Worm (Caenorhabditis elegans) whole organism, young adult: ENCODE results near the gene Y38C1AA.12.

ENCODE experiments used
- C06A6.2 ChIP-seq: fragments of 200-800 bp; sonication (Bioruptor generic); conservative IDR thresholded peaks from 2 replicates; pipeline ENCODE4 v1.3.6; 2022; ENCODE audit warnings: missing genetic modification characterization, missing compliant biosample characterization
- D2030.7 ChIP-seq: fragments of 200-800 bp; sonication (Bioruptor generic); IDR thresholded peaks from 2 replicates; pipeline ENCODE4 v1.3.6; 2022; ENCODE audit warnings: missing genetic modification reagents, missing genetic modification characterization, missing compliant biosample characterization
- F10E7.11 ChIP-seq: sonication (generic microtip); optimal IDR thresholded peaks from 2 replicates; lab custom pipeline; 2017; ENCODE audit warnings: mild to moderate bottlenecking, missing genetic modification characterization, moderate library complexity, missing compliant biosample characterization
- F22D6.2 ChIP-seq: sonication (generic microtip); optimal IDR thresholded peaks from 2 replicates; lab custom pipeline; 2016; ENCODE audit warnings: mild to moderate bottlenecking, missing genetic modification characterization, missing compliant biosample characterization
- F23B12.7 ChIP-seq: sonication (generic microtip); optimal IDR thresholded peaks from 2 replicates; lab custom pipeline; 2017; ENCODE audit warnings: missing genetic modification characterization, mild to moderate bottlenecking, missing compliant biosample characterization, antibody characterized with exemption, moderate library complexity; ENCODE audit not compliant: insufficient read depth
- F57A8.1 ChIP-seq: fragments of 200-800 bp; sonication (Bioruptor generic); optimal IDR thresholded peaks from 2 replicates; lab custom pipeline; 2018; ENCODE audit warnings: mild to moderate bottlenecking, missing genetic modification characterization, moderate library complexity, missing compliant biosample characterization
- K11D2.4 ChIP-seq: fragments of 200-800 bp; sonication (Bioruptor generic); IDR thresholded peaks from 2 replicates; pipeline ENCODE4 v1.3.6; 2022; ENCODE audit warnings: missing genetic modification reagents, missing genetic modification characterization, missing compliant biosample characterization
- K12H6.12 ChIP-seq: fragments of 200-800 bp; sonication (Bioruptor generic); optimal IDR thresholded peaks from 2 replicates; lab custom pipeline; 2018; ENCODE audit warnings: mild to moderate bottlenecking, missing genetic modification characterization, missing compliant biosample characterization
- Y95B8A.8 ChIP-seq: fragments of 200-800 bp; sonication (Bioruptor generic); IDR thresholded peaks from 2 replicates; pipeline ENCODE4 v1.3.6; 2022; ENCODE audit warnings: missing genetic modification reagents, missing genetic modification characterization, missing compliant biosample characterization
- atf-7 ChIP-seq: sonication (generic microtip); optimal IDR thresholded peaks from 2 replicates; lab custom pipeline; 2017; ENCODE audit warnings: mild to moderate bottlenecking, missing genetic modification characterization, missing compliant biosample characterization
- attf-3 ChIP-seq: fragments of 200-800 bp; sonication (Bioruptor generic); conservative IDR thresholded peaks from 2 replicates; pipeline ENCODE4 v1.3.6; 2022; ENCODE audit warnings: missing genetic modification reagents, missing genetic modification characterization, missing compliant biosample characterization
- attf-6 ChIP-seq: fragments of 200-800 bp; sonication (Bioruptor generic); IDR thresholded peaks from 2 replicates; pipeline ENCODE4 v1.3.6; 2022; ENCODE audit warnings: missing genetic modification reagents, missing genetic modification characterization, missing compliant biosample characterization
- bed-1 ChIP-seq: fragments of 200-800 bp; sonication (Bioruptor generic); IDR thresholded peaks from 2 replicates; pipeline ENCODE4 v1.3.6; 2022; ENCODE audit warnings: missing genetic modification reagents, missing genetic modification characterization, missing compliant biosample characterization
- cebp-2 ChIP-seq: fragments of 200-800 bp; sonication (Bioruptor generic); IDR thresholded peaks from 2 replicates; pipeline ENCODE4 v1.3.6; 2022; ENCODE audit warnings: missing genetic modification characterization, missing compliant biosample characterization
- ceh-91 ChIP-seq: fragments of 200-800 bp; sonication (Bioruptor generic); IDR thresholded peaks from 2 replicates; pipeline ENCODE4 v1.3.6; 2022; ENCODE audit warnings: missing genetic modification reagents, missing genetic modification characterization, missing compliant biosample characterization
- dox-1 ChIP-seq: fragments of 200-800 bp; sonication (Bioruptor generic); IDR thresholded peaks from 2 replicates; pipeline ENCODE4 v1.3.6; 2022; ENCODE audit warnings: missing genetic modification reagents, missing genetic modification characterization, missing compliant biosample characterization
- dpl-1 ChIP-seq: fragments of 150-350 bp; optimal IDR thresholded peaks from 2 replicates; lab custom pipeline; 2014; ENCODE audit warnings: missing biosample characterization, missing genetic modification reagents, missing genetic modification characterization
- ekl-4 ChIP-seq: fragments of 200-800 bp; sonication (Bioruptor generic); IDR thresholded peaks from 2 replicates; pipeline ENCODE4 v1.3.6; 2022; ENCODE audit warnings: missing genetic modification reagents, missing genetic modification characterization, missing compliant biosample characterization
- hlh-12 ChIP-seq: sonication (generic microtip); optimal IDR thresholded peaks from 2 replicates; lab custom pipeline; 2016; ENCODE audit warnings: missing genetic modification characterization, missing compliant biosample characterization
- hmg-1.2 ChIP-seq: fragments of 200-800 bp; sonication (Bioruptor generic); IDR thresholded peaks from 2 replicates; pipeline ENCODE4 v1.3.6; 2022; ENCODE audit warnings: missing genetic modification reagents, missing genetic modification characterization, missing compliant biosample characterization
- hrde-1 ChIP-seq: sonication (generic microtip); optimal IDR thresholded peaks from 2 replicates; lab custom pipeline; 2016; ENCODE audit warnings: missing genetic modification characterization, mild to moderate bottlenecking, missing compliant biosample characterization, moderate library complexity, missing genotype, missing genetic modification reagents, borderline replicate concordance
- hsf-1 ChIP-seq: fragments of 200-800 bp; sonication (Bioruptor generic); IDR thresholded peaks from 2 replicates; pipeline ENCODE4 v1.3.6; 2022; ENCODE audit warnings: missing genetic modification reagents, missing genetic modification characterization, missing compliant biosample characterization
- lin-35 ChIP-seq, 3 experiments: fragments of 150-350 bp in 2 of 3; sonication (generic microtip) in 1 of 3; optimal IDR thresholded peaks; 2 replicates each; lab custom pipeline; 2014 to 2018; ENCODE audit warnings: missing biosample characterization in 3 of 3, missing genetic modification characterization in 3 of 3, missing genetic modification reagents in 3 of 3
- lin-54 ChIP-seq: fragments of 200-800 bp; sonication (Bioruptor generic); optimal IDR thresholded peaks from 2 replicates; lab custom pipeline; 2018; ENCODE audit warnings: mild to moderate bottlenecking, missing genetic modification characterization, missing compliant biosample characterization
- lsl-1 ChIP-seq: fragments of 200-800 bp; sonication (Bioruptor generic); optimal IDR thresholded peaks from 2 replicates; lab custom pipeline; 2018; ENCODE audit warnings: mild to moderate bottlenecking, missing genetic modification characterization, moderate library complexity, missing compliant biosample characterization
- madf-10 ChIP-seq: sonication (generic microtip); optimal IDR thresholded peaks from 2 replicates; lab custom pipeline; 2016; ENCODE audit warnings: mild to moderate bottlenecking, missing genetic modification characterization, missing compliant biosample characterization
- madf-6 ChIP-seq: fragments of 200-800 bp; sonication (Bioruptor generic); IDR thresholded peaks from 2 replicates; pipeline ENCODE4 v1.3.6; 2022; ENCODE audit warnings: missing genetic modification reagents, missing genetic modification characterization, missing compliant biosample characterization
- mcd-1 ChIP-seq: fragments of 200-800 bp; sonication (Bioruptor generic); IDR thresholded peaks from 2 replicates; pipeline ENCODE4 v1.3.6; 2022; ENCODE audit warnings: missing genetic modification reagents, missing genetic modification characterization, missing compliant biosample characterization
- mxl-1 ChIP-seq: sonication (generic microtip); optimal IDR thresholded peaks from 2 replicates; lab custom pipeline; 2016; ENCODE audit warnings: missing genetic modification characterization, missing compliant biosample characterization
- nfya-2 ChIP-seq: fragments of 200-800 bp; sonication (Bioruptor generic); IDR thresholded peaks from 2 replicates; pipeline ENCODE4 v1.3.6; 2022; ENCODE audit warnings: missing genetic modification reagents, missing genetic modification characterization, missing compliant biosample characterization
- nfyb-1 ChIP-seq: fragments of 200-800 bp; sonication (Bioruptor generic); IDR thresholded peaks from 2 replicates; pipeline ENCODE4 v1.3.6; 2022; ENCODE audit warnings: missing genetic modification reagents, missing genetic modification characterization, missing compliant biosample characterization
- pbrm-1 ChIP-seq: fragments of 200-800 bp; sonication (Bioruptor generic); IDR thresholded peaks from 2 replicates; pipeline ENCODE4 v1.3.6; 2022; ENCODE audit warnings: missing genetic modification reagents, missing genetic modification characterization, missing compliant biosample characterization
- rcor-1 ChIP-seq: fragments of 200-800 bp; sonication (Bioruptor generic); IDR thresholded peaks from 2 replicates; pipeline ENCODE4 v1.3.6; 2022; ENCODE audit warnings: missing genetic modification reagents, missing genetic modification characterization, missing compliant biosample characterization
- snpc-1.1 ChIP-seq: sonication (generic microtip); optimal IDR thresholded peaks from 2 replicates; lab custom pipeline; 2017; ENCODE audit warnings: missing genetic modification characterization, mild to moderate bottlenecking, missing compliant biosample characterization, antibody characterized with exemption, moderate library complexity, missing genotype, missing genetic modification reagents; ENCODE audit not compliant: insufficient read depth
- somi-1 ChIP-seq: fragments of 200-800 bp; sonication (Bioruptor generic); optimal IDR thresholded peaks from 2 replicates; lab custom pipeline; 2018; ENCODE audit warnings: mild to moderate bottlenecking, missing genetic modification characterization, missing compliant biosample characterization
- tbp1 ChIP-seq: fragments of 200-800 bp; sonication (Bioruptor generic); optimal IDR thresholded peaks from 2 replicates; lab custom pipeline; 2018; ENCODE audit warnings: mild to moderate bottlenecking, missing genetic modification characterization, missing compliant biosample characterization
- tbx-9 ChIP-seq: sonication (generic microtip); optimal IDR thresholded peaks from 2 replicates; lab custom pipeline; 2016; ENCODE audit warnings: borderline replicate concordance, missing genetic modification characterization, inconsistent platforms, missing compliant biosample characterization
- tlf-1 ChIP-seq: fragments of 200-800 bp; sonication (Bioruptor generic); optimal IDR thresholded peaks from 2 replicates; lab custom pipeline; 2018; ENCODE audit warnings: mild to moderate bottlenecking, missing genetic modification characterization, missing compliant biosample characterization
- unc-62 ChIP-seq: fragments of 150-350 bp; optimal IDR thresholded peaks from 2 replicates; lab custom pipeline; 2014; ENCODE audit warnings: missing biosample characterization, missing genetic modification reagents, missing genetic modification characterization
- zim-3 ChIP-seq: sonication (generic microtip); optimal IDR thresholded peaks from 2 replicates; lab custom pipeline; 2017; ENCODE audit warnings: mild to moderate bottlenecking, missing genetic modification characterization, moderate library complexity, missing compliant biosample characterization
- ztf-26 ChIP-seq: sonication (generic microtip); optimal IDR thresholded peaks from 2 replicates; lab custom pipeline; 2017; ENCODE audit warnings: missing genetic modification characterization, missing compliant biosample characterization

Y38C1AA.12 gene

ce11 chrIV:194442-194841 lies 2.4 kb downstream of the Y38C1AA.12 start, which contains the start of gene csn-3:
Gene csn-3, plus strand, starts transcription at chrIV:194742.
- no peak for TF ChIP-seq K11D2.4
- TF ChIP-seq tbp1 (GFP tag; lab: Kevin White, UChicago) = no peak

ce11 chrIV:195620-196019 lies 3.6 kb downstream of the Y38C1AA.12 start:
- peak; percentile 68; the same call in 1 of the 2 replicates for TF ChIP-seq D2030.7 (GFP tag; lab: Robert Waterston, UW)
- TF ChIP-seq ekl-4 (GFP tag; lab: Robert Waterston, UW) = peak; percentile 37; the same call in 1 of the 2 replicates
- TF ChIP-seq madf-6 (GFP tag; lab: Robert Waterston, UW) = peak; percentile 39; the same call in 1 of the 2 replicates
- 0 out of 2 replicates have a peak, but pooled peaks have one; percentile 39 for TF ChIP-seq mcd-1 (GFP tag; lab: Robert Waterston, UW)
- TF ChIP-seq lsl-1 = peak; percentile 4
- TF ChIP-seq dox-1 (GFP tag; lab: Robert Waterston, UW) = peak; percentile 78
- TF ChIP-seq zim-3 = peak; percentile 100
- peak; percentile 56; the same call in 1 of the 2 replicates for TF ChIP-seq attf-6 (GFP tag; lab: Robert Waterston, UW)
- TF ChIP-seq rcor-1 (GFP tag; lab: Robert Waterston, UW) = 0 out of 2 replicates have a peak, but pooled peaks have one; percentile 25
- 0 out of 2 replicates have a peak, but pooled peaks have one; percentile 26 for TF ChIP-seq hsf-1 (GFP tag; lab: Robert Waterston, UW)

ce11 chrIV:202921-203652 lies 11.0 kb downstream of the Y38C1AA.12 start, which contains the start of gene gfrp-1:
Gene gfrp-1, plus strand, starts transcription at chrIV:203602.
- TF ChIP-seq hlh-12 (no peak), K12H6.12 (tag; lab: Kevin White, UChicago) (no peak), Y95B8A.8 (no peak), cebp-2 (GFP tag; lab: Robert Waterston, UW) (no peak), F10E7.11 (no peak), dpl-1 (no peak), unc-62 (GFP tag; lab: Kevin White, UChicago) (no peak), ceh-91 (GFP tag; lab: Robert Waterston, UW) (no peak), ekl-4 (GFP tag; lab: Robert Waterston, UW) (no peak), somi-1 (GFP tag; lab: Kevin White, UChicago) (no peak), hsf-1 (GFP tag; lab: Robert Waterston, UW) (no peak), F22D6.2 (tag; lab: Kevin White, UChicago) (no peak)
- TF ChIP-seq, all 124 proteins: peak for 0

ce11 chrIV:204998-205397 lies 12.9 kb downstream of the Y38C1AA.12 start, which contains the start of gene coa-1:
Gene coa-1, plus strand, starts transcription at chrIV:205298.
- TF ChIP-seq hrde-1 (tag; lab: Kevin White, UChicago) (no peak), hmg-1.2 (GFP tag; lab: Robert Waterston, UW) (no peak), ztf-26 (no peak), ekl-4 (GFP tag; lab: Robert Waterston, UW) (no peak), C06A6.2 (no peak), snpc-1.1 (no peak), lin-54 (GFP tag; lab: Kevin White, UChicago) (no peak), F22D6.2 (tag; lab: Kevin White, UChicago) (no peak), pbrm-1 (GFP tag; lab: Robert Waterston, UW) (no peak), bed-1 (no peak)

ce11 chrIV:207885-208284 lies 15.8 kb downstream of the Y38C1AA.12 start, which contains the start of gene Y38C1AA.1:
Gene Y38C1AA.1, plus strand, starts transcription at chrIV:208185.
- TF ChIP-seq nfyb-1 (no peak), madf-10 (tag; lab: Kevin White, UChicago) (no peak), tbp1 (GFP tag; lab: Kevin White, UChicago) (no peak), attf-3 (GFP tag; lab: Robert Waterston, UW) (no peak), atf-7 (no peak), nfya-2 (GFP tag; lab: Robert Waterston, UW) (no peak), mxl-1 (no peak), tbx-9 (no peak), F23B12.7 (tag; lab: Kevin White, UChicago) (no peak), ekl-4 (GFP tag; lab: Robert Waterston, UW) (no peak), F57A8.1 (no peak), lin-35 (GFP tag; optimal IDR thresholded peaks at IDR 0.05; lab: Kevin White, UChicago) (no peak), tlf-1 (GFP tag; lab: Kevin White, UChicago) (no peak)
